Worm (Caenorhabditis elegans) whole organism, L4 larva: ENCODE measurements around the gene D2024.5.

Experiments
- F49E8.2 ChIP-seq: sonication (generic microtip); optimal IDR thresholded peaks from 2 replicates; lab custom pipeline; 2016; ENCODE audit warnings: missing compliant biosample characterization, mild to moderate bottlenecking, missing genetic modification characterization, borderline replicate concordance
- hmg-1.1 ChIP-seq: fragments of 200-800 bp; sonication (Bioruptor generic); IDR thresholded peaks from 2 replicates; pipeline ENCODE4 v1.3.6; 2022; ENCODE audit warnings: missing genetic modification reagents, missing genetic modification characterization, missing compliant biosample characterization
- vab-7 ChIP-seq: fragments of 200-800 bp; sonication (Bioruptor generic); IDR thresholded peaks from 2 replicates; pipeline ENCODE4 v1.3.6; 2022; ENCODE audit warnings: missing genetic modification reagents, missing genetic modification characterization, missing compliant biosample characterization
- ztf-11 ChIP-seq: fragments of 150-350 bp; optimal IDR thresholded peaks from 2 replicates; lab custom pipeline; 2014; ENCODE audit warnings: missing biosample characterization, missing genetic modification characterization

ce11 chrIV:7227072-7227471 lies 1.0 kb downstream of the D2024.5 start, which contains the start of gene R13A1.10:
- TF ChIP-seq F49E8.2 (tag; lab: Kevin White, UChicago) (no peak), vab-7 (no peak), hmg-1.1 (GFP tag; lab: Robert Waterston, UW) (no peak), ztf-11 (tag; lab: Kevin White, UChicago) (no peak)
